Worm (Caenorhabditis elegans): Measurements from ENCODE around the gene rev-1.

- TF ChIP-seq nhr-11 (tag; optimal IDR thresholded peaks at IDR 0.05) (no peak), unc-62 (GFP tag; optimal IDR thresholded peaks at IDR 0.05 in 1 of 2) (no peak), unc-62 (tag; optimal IDR thresholded peaks at IDR 0.05) (no peak), lir-3 (tag; optimal IDR thresholded peaks at IDR 0.05) (no peak), fkh-10 (GFP tag; optimal IDR thresholded peaks at IDR 0.05) (no peak), ceh-32 (tag; optimal IDR thresholded peaks at IDR 0.05; ENCODE audit: poor library complexity) (no peak), nhr-10 (tag; optimal IDR thresholded peaks at IDR 0.05) (no peak), jun-1 (tag; optimal IDR thresholded peaks at IDR 0.05) (no peak), F44E2.7 (GFP tag; IDR thresholded peaks at IDR 0.05) (no peak), R02D3.7 (tag; optimal IDR thresholded peaks at IDR 0.05) (no peak), aly-2 (tag; optimal IDR thresholded peaks at IDR 0.05) (no peak), mdt-29 (GFP tag; IDR thresholded peaks at IDR 0.05) (no peak), ZK546.5 (tag; optimal IDR thresholded peaks at IDR 0.05) (no peak), zip-2 (tag; optimal IDR thresholded peaks at IDR 0.05) (no peak), ceh-82 (tag; optimal IDR thresholded peaks at IDR 0.05) (no peak)
Observed at ce11 chrII:7866081-7866480, 34.3 kb upstream of the rev-1 start.

Measured in whole organism, L4 larva.